Worm (Caenorhabditis elegans): ENCODE data around the gene arrd-4.

Gene arrd-4

DNA sequence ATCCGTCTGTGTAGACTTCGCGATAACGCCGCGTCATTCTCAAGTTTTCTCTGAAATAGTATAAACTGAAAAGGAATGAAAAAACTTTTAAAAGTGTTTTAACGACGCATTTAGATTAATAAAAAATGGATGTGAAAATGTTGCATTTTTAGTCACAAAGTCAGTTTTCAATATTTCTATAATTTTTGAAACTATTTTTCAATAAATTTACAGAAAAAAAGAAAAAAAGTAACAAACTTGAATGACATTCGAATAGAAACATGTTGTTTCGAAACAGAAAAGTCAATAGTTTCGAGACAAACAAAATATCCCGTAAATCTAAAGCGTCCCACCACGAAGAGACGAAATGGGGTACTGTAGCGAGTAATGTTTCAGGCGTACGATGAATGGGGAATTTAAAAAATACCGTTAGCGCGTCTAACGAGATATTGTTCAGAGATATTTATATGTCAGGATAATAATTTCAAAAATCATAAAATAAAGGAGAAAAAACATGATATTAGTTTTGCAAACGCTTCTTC lies 3.9 kb upstream of the arrd-4 start, which contains the start of gene rnh-1.2:
rnh-1.2 (minus strand) TSS at position 51 of the 521 bp plus-strand sequence.
- TF ChIP-seq F13H6.1 (tag; optimal IDR thresholded peaks at IDR 0.05) (no peak), C38D4.7 (GFP tag; optimal IDR thresholded peaks at IDR 0.05) (no peak), dve-1 (tag; optimal IDR thresholded peaks at IDR 0.05) (no peak), hlh-13 (GFP tag; optimal IDR thresholded peaks at IDR 0.05) (no peak), ceh-48 (tag; optimal IDR thresholded peaks at IDR 0.05) (no peak), gmeb-2 (tag; optimal IDR thresholded peaks at IDR 0.05) (no peak), eyg-1 (tag; optimal IDR thresholded peaks at IDR 0.05) (no peak), zip-5 (tag; optimal IDR thresholded peaks at IDR 0.05) (no peak), hlh-8 (tag; optimal IDR thresholded peaks at IDR 0.05) (no peak), ceh-22 (tag; optimal IDR thresholded peaks at IDR 0.05) (no peak), tbx-7 (tag; optimal IDR thresholded peaks at IDR 0.05) (no peak), T23F11.4 (GFP tag; optimal IDR thresholded peaks at IDR 0.05) (no peak), unc-3 (GFP tag; conservative IDR thresholded peaks at IDR 0.05) (no peak), unc-3 (tag; optimal IDR thresholded peaks at IDR 0.05) (no peak), ttx-3 (tag; optimal IDR thresholded peaks at IDR 0.05) (no peak), rnt-1 (tag; optimal IDR thresholded peaks at IDR 0.05) (no peak), ceh-19 (GFP tag; optimal IDR thresholded peaks at IDR 0.05) (no peak), tbx-2 (tag; optimal IDR thresholded peaks at IDR 0.05) (no peak), ceh-14 (tag; optimal IDR thresholded peaks at IDR 0.05) (no peak), ceh-34 (tag; optimal IDR thresholded peaks at IDR 0.05) (no peak)

DNA sequence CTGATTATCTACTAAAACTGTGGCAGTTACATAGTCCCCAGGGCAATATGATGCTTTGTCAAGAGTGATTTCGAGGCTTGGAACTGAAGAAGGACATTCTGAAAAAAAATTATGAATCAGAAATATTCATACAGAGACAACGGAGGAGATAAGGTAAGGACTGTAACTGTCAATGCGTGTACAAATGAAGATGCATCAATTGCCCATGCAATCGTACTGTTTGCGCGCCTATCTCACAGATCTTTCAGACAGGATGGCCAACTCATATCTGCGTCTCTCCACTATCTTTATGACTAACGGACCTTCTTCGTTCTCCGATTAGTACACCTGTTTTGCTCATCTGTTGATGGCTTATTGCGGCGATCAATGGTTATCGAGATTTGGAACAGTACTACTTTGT lies 2.2 kb upstream of the arrd-4 start, which contains the start of gene ZK938.11:
ZK938.11 (minus strand) TSS at position 101 of the 400 bp plus-strand sequence.
- TF ChIP-seq zip-5 (tag; optimal IDR thresholded peaks at IDR 0.05): no peak
- no peak for TF ChIP-seq elt-2 (tag; optimal IDR thresholded peaks at IDR 0.05)
- TF ChIP-seq hlh-8 (tag; optimal IDR thresholded peaks at IDR 0.05): no peak
- no peak for TF ChIP-seq unc-3 (GFP tag; conservative IDR thresholded peaks at IDR 0.05)
- no peak for TF ChIP-seq unc-3 (tag; optimal IDR thresholded peaks at IDR 0.05)

DNA sequence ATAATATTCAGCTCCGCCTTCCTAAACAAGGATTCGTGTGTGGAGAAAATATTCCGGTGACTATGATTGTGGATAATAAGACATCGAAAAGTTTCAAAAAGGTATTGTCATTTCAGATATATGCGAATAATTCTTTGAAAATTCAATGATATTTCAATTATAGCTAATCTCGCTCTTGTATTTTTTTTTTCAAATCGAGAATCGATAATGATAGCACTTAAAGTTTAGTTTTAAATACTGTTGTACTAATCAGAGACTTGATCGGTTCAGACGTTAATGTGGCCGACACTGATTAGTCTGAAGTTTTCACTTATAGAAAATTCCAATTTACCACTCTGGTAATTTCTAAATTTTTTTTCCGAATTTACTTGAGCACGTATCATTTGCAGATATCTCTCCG lies 2.2 kb downstream of the arrd-4 start:
- no peak for TF ChIP-seq unc-42 (tag; optimal IDR thresholded peaks at IDR 0.05)
- TF ChIP-seq hlh-6 (tag; optimal IDR thresholded peaks at IDR 0.05): no peak

DNA sequence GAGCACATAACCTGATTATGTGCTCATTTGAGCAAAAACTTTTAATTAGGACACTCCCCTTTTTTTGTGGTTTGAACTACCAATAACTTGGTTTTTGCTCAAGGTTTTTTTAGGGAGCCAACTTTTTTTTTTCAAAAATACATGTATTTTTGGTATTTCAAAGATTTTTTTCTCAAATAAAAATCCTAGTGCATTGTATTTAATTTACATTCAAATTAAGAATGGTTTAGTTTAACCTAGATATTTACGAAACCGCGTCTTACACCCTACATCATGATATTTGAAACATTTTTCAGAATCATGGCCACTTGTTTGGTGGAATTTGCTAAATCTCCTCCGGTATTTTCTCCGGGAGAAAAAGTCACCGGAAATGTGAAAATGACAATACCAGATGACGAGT lies 3.2 kb downstream of the arrd-4 start, which contains the start of gene arrd-5:
arrd-5 (plus strand) TSS at position 301 of the 400 bp plus-strand sequence.
- TF ChIP-seq Y22D7AL.16 (tag; optimal IDR thresholded peaks at IDR 0.05): no peak
- TF ChIP-seq F13H6.1 (tag; optimal IDR thresholded peaks at IDR 0.05): no peak
- TF ChIP-seq hlh-8 (tag; optimal IDR thresholded peaks at IDR 0.05): no peak
- no peak for TF ChIP-seq unc-42 (tag; optimal IDR thresholded peaks at IDR 0.05)
- no peak for TF ChIP-seq ttx-3 (tag; optimal IDR thresholded peaks at IDR 0.05)
- no peak for TF ChIP-seq tbx-7 (tag; optimal IDR thresholded peaks at IDR 0.05)
- no peak for TF ChIP-seq ahr-1 (tag; optimal IDR thresholded peaks at IDR 0.05)
- TF ChIP-seq ceh-9 (tag; optimal IDR thresholded peaks at IDR 0.05): no peak
- no peak for TF ChIP-seq elt-4 (tag; optimal IDR thresholded peaks at IDR 0.05)
- TF ChIP-seq zip-5 (tag; optimal IDR thresholded peaks at IDR 0.05): no peak
- no peak for TF ChIP-seq dve-1 (tag; optimal IDR thresholded peaks at IDR 0.05)
- no peak for TF ChIP-seq hlh-15 (tag; optimal IDR thresholded peaks at IDR 0.05)
- TF ChIP-seq ceh-34 (tag; optimal IDR thresholded peaks at IDR 0.05): no peak
- no peak for TF ChIP-seq nfya-1 (tag; optimal IDR thresholded peaks at IDR 0.05)
- no peak for TF ChIP-seq lim-6 (tag; optimal IDR thresholded peaks at IDR 0.05)
- no peak for TF ChIP-seq elt-2 (tag; optimal IDR thresholded peaks at IDR 0.05)
- no peak for TF ChIP-seq ceh-30 (tag; optimal IDR thresholded peaks at IDR 0.05)

DNA sequence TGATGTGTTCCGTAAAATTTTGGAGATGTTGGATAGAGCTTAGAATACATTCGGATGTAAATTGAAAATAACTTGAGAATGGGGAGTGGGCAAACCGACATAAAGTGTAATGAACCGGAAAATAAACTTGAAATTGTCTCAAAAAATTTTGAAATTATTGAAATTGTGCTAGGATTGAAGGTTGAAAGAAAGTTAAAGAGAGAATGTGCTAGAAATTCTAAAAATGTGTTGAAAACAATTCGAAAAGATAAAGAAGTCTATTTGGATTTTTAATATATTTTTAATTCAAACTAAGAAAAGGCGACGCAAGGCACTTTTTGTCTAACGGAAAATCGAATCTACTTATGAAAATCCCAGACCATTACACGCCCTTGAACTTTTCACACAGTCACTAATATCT lies 4.3 kb downstream of the arrd-4 start, which contains the start of gene ZK938.3:
ZK938.3 (minus strand) TSS at position 101 of the 400 bp plus-strand sequence.
- TF ChIP-seq ceh-19 (GFP tag; optimal IDR thresholded peaks at IDR 0.05) (no peak), nhr-11 (tag; optimal IDR thresholded peaks at IDR 0.05) (peak; percentile 21), ets-4 (tag; optimal IDR thresholded peaks at IDR 0.05) (no peak), pat-9 (tag; optimal IDR thresholded peaks at IDR 0.05) (no peak), ahr-1 (tag; optimal IDR thresholded peaks at IDR 0.05) (no peak), madf-2 (tag; optimal IDR thresholded peaks at IDR 0.05) (no peak), C38D4.7 (GFP tag; optimal IDR thresholded peaks at IDR 0.05) (no peak)

Measured in whole organism, late embryonic.